Worm (Caenorhabditis elegans) whole organism, midembryonic: ENCODE measurements around the gene mcm-3.
"Not testable (repeated sequence)": the region's sequence is repeated elsewhere in the genome, so short reads cannot be mapped to it uniquely, and the experiment has no call there.

Experiments
- cog-1 ChIP-seq: sonication (generic microtip); optimal IDR thresholded peaks from 2 replicates; lab custom pipeline; 2016; ENCODE audit warnings: missing genetic modification characterization, missing compliant biosample characterization
- flt-1 ChIP-seq: fragments of 200-800 bp; sonication (Bioruptor generic); IDR thresholded peaks from 2 replicates; pipeline ENCODE4 v1.3.6; 2022; ENCODE audit warnings: missing genetic modification characterization, missing compliant biosample characterization
- ref-1 ChIP-seq: fragments of 200-800 bp; sonication (Bioruptor generic); conservative IDR thresholded peaks from 2 replicates; pipeline ENCODE4 v1.3.6; 2022; ENCODE audit warnings: missing genetic modification reagents, missing genetic modification characterization, missing compliant biosample characterization

DNA sequence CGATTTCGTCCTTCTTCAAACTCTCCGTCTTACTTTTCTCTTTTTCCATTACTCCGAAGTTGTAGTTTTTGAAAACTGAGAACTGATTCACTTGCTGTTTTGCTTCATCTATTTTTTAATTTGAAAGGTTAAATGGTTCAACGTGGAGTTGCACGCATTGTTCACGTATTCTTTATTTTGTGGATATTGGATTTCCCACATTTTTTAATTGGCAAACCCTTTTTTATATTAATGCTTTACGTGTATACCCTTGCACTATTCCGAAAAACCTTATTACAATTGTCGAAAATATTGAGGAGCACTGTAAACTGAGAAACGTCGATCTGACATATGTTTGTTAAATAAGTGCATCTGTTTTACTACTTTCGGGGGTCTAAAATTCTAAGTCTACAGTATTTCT is 22.6 kb downstream of the mcm-3 start, which contains the start of gene melo-3:
- TF ChIP-seq flt-1, ref-1, cog-1: not testable (repeated sequence)
